1 fruit fly cellular context compared by ENCODE assay signal in the genomic region with DNA sequence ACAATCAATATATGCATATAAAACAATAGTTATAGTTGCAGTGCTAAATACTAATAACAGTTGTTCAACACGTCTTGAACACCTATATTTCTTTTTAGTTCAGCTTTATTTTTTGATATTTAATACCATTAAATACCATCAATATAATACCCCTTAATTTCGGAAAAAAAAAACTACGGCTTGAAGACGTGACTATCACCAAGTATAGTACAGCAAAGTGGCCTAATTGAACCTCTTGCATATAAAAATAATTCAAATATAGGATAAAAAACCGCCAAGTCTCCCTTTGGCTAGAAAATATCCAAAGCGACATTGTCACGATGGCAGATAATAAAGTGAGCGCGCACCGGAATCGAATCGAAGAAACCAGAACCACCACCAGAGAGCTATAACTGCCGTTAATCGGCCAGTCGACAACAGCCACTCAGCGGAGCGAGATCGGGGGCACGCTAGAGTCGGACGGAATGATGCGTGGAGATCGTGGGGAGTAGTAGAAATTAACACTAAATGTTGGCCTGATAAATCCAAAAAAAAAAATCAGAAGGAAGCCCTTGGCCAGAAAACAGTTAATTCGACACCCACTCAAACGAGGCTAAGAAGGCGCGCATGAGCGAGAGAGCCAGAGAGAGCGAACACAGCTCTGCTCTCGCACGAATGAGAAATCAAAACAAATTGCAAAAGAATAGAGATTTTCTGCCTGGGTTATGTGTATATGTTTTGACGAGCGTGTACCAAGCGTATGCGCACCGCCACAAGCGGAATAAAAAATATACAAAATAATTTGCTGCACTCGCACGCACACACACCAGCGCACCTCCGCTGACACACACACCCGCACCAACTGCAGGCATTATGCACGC.
TF ChIP-seq lines count a peak whose summit lies in the region.

No protein-coding gene starts in this region.

TF ChIP-seq in whole organism, embryonic, 481 proteins besides CTCF, POLR2A, EP300 and RAD21 (continued from another document and continues in another):
- TF ChIP-seq Hey (tag; optimal IDR thresholded peaks at IDR 0.05; lab: Kevin White, UChicago) (no peak), pita (GFP tag; optimal IDR thresholded peaks at IDR 0.05; lab: Kevin White, UChicago) (no peak), Jarid2 (GFP tag; optimal IDR thresholded peaks at IDR 0.05; lab: Kevin White, UChicago) (peak; percentile 85), amos (GFP tag; IDR thresholded peaks at IDR 0.05; lab: Robert Waterston, UW; ENCODE audit: partially characterized antibody) (peak; percentile 34; the same call in 1 of the 2 replicates), onecut (GFP tag; IDR thresholded peaks at IDR 0.05; lab: Robert Waterston, UW) (0 out of 2 replicates have a peak, but pooled peaks have one; percentile 9), Lpt (GFP tag; optimal IDR thresholded peaks at IDR 0.05; lab: Kevin White, UChicago) (no peak), CHES-1-like (GFP tag; optimal IDR thresholded peaks at IDR 0.05; lab: Kevin White, UChicago) (peak; percentile 56), knrl (GFP tag; IDR thresholded peaks at IDR 0.05; lab: Robert Waterston, UW; ENCODE audit: partially characterized antibody) (no peak; the same call in 2 of the 3 replicates), fd96Cb (tag; optimal IDR thresholded peaks at IDR 0.05; lab: Kevin White, UChicago) (no peak), CG10543 (GFP tag; optimal IDR thresholded peaks at IDR 0.05; lab: Kevin White, UChicago) (peak; percentile 59), HLH3B (GFP tag; IDR thresholded peaks at IDR 0.05; lab: Robert Waterston, UW) (no peak), CG14014 (GFP tag; IDR thresholded peaks at IDR 0.05; lab: Robert Waterston, UW) (peak; percentile 26; the same call in 1 of the 2 replicates), D19B (GFP tag; optimal IDR thresholded peaks at IDR 0.05; lab: Kevin White, UChicago) (peak; percentile 30), CG13287 (GFP tag; IDR thresholded peaks at IDR 0.05; lab: Robert Waterston, UW; ENCODE audit: partially characterized antibody) (peak; percentile 50), CG12744 (GFP tag; optimal IDR thresholded peaks at IDR 0.05; lab: Kevin White, UChicago) (no peak), pfk (GFP tag; optimal IDR thresholded peaks at IDR 0.05; lab: Kevin White, UChicago) (peak; percentile 45), sna (GFP tag; IDR thresholded peaks at IDR 0.05; lab: Robert Waterston, UW; ENCODE audit: partially characterized antibody) (peak; percentile 45), CG11504 (tag; optimal IDR thresholded peaks at IDR 0.05; lab: Kevin White, UChicago) (peak; percentile 61), sqz (GFP tag; optimal IDR thresholded peaks at IDR 0.05; lab: Kevin White, UChicago) (peak; percentile 84), en (GFP tag; optimal IDR thresholded peaks at IDR 0.05; lab: Kevin White, UChicago) (no peak), CG17328 (GFP tag; IDR thresholded peaks at IDR 0.05; lab: Robert Waterston, UW) (no peak), Pdp1 (GFP tag; optimal IDR thresholded peaks at IDR 0.05; lab: Kevin White, UChicago) (peak; percentile 4 to 65), ttk (GFP tag; IDR thresholded peaks at IDR 0.05; lab: Robert Waterston, UW) (no peak), bigmax (GFP tag; optimal IDR thresholded peaks at IDR 0.05; lab: Kevin White, UChicago) (peak; percentile 37), CG6813 (GFP tag; optimal IDR thresholded peaks at IDR 0.05; lab: Kevin White, UChicago) (peak; percentile 40), inv (GFP tag; IDR thresholded peaks at IDR 0.05; lab: Robert Waterston, UW; ENCODE audit: partially characterized antibody) (0 out of 2 replicates have a peak, but pooled peaks have one; percentile 27), CG2875 (GFP tag; optimal IDR thresholded peaks at IDR 0.05; lab: Kevin White, UChicago) (no peak), gro (GFP tag; optimal IDR thresholded peaks at IDR 0.05; lab: Kevin White, UChicago) (peak; percentile 28), CG17361 (GFP tag; IDR thresholded peaks at IDR 0.05; lab: Robert Waterston, UW) (peak; percentile 77; the same call in 2 of the 3 replicates), Sry-δ (GFP tag; optimal IDR thresholded peaks at IDR 0.05; lab: Kevin White, UChicago) (peak; percentile 18), lilli (GFP tag; optimal IDR thresholded peaks at IDR 0.05; lab: Kevin White, UChicago) (peak; percentile 23), vnd (GFP tag; IDR thresholded peaks at IDR 0.05; lab: Robert Waterston, UW; ENCODE audit: partially characterized antibody) (0 out of 3 replicates have a peak, but pooled peaks have one; percentile 31), Usf (GFP tag; optimal IDR thresholded peaks at IDR 0.05; lab: Kevin White, UChicago) (no peak), Max (GFP tag; optimal IDR thresholded peaks at IDR 0.05; lab: Kevin White, UChicago) (peak; percentile 44), dpn (GFP tag; optimal IDR thresholded peaks at IDR 0.05; lab: Kevin White, UChicago) (peak; percentile 30 to 46), ems (GFP tag; optimal IDR thresholded peaks at IDR 0.05; lab: Kevin White, UChicago) (peak; percentile 19), odd (GFP tag; optimal IDR thresholded peaks at IDR 0.05; lab: Kevin White, UChicago) (peak; percentile 40), CG7987 (GFP tag; optimal IDR thresholded peaks at IDR 0.05; lab: Kevin White, UChicago) (peak; percentile 57), Sox100B (GFP tag; optimal IDR thresholded peaks at IDR 0.05; lab: Kevin White, UChicago) (no peak), ranshi (GFP tag; IDR thresholded peaks at IDR 0.05; lab: Robert Waterston, UW) (peak; percentile 37; the same call in 1 of the 2 replicates), Dip3 (GFP tag; optimal IDR thresholded peaks at IDR 0.05; lab: Kevin White, UChicago) (peak; percentile 48), CG14710 (tag; optimal IDR thresholded peaks at IDR 0.05; lab: Kevin White, UChicago) (peak; percentile 56), CG9609 (GFP tag; optimal IDR thresholded peaks at IDR 0.05; lab: Kevin White, UChicago) (no peak), Sry-β (GFP tag; optimal IDR thresholded peaks at IDR 0.05; lab: Kevin White, UChicago) (peak; percentile 100), CG30431 (GFP tag; optimal IDR thresholded peaks at IDR 0.05; lab: Kevin White, UChicago) (peak; percentile 13), Rfx (GFP tag; IDR thresholded peaks at IDR 0.05; lab: Robert Waterston, UW) (peak; percentile 33; the same call in 1 of the 2 replicates), dmrt99B (tag; optimal IDR thresholded peaks at IDR 0.05; lab: Kevin White, UChicago) (peak; percentile 37), CG7839 (tag; optimal IDR thresholded peaks at IDR 0.05; lab: Kevin White, UChicago) (peak; percentile 50), MBD-R2 (GFP tag; IDR thresholded peaks at IDR 0.05; lab: Robert Waterston, UW) (0 out of 2 replicates have a peak, but pooled peaks have one; percentile 35), CG7556 (GFP tag; optimal IDR thresholded peaks at IDR 0.05; lab: Kevin White, UChicago) (peak; percentile 55), Hmx (GFP tag; optimal IDR thresholded peaks at IDR 0.05; lab: Kevin White, UChicago) (peak; percentile 2), CG34376 (GFP tag; optimal IDR thresholded peaks at IDR 0.05; lab: Kevin White, UChicago) (peak; percentile 39), Taf1 (GFP tag; IDR thresholded peaks at IDR 0.05; lab: Robert Waterston, UW) (no peak), CG15514 (GFP tag; optimal IDR thresholded peaks at IDR 0.05; lab: Kevin White, UChicago) (peak; percentile 75), Opbp (GFP tag; IDR thresholded peaks at IDR 0.05; lab: Robert Waterston, UW; ENCODE audit: partially characterized antibody) (peak; percentile 68; the same call in 2 of the 3 replicates), ase (GFP tag; IDR thresholded peaks at IDR 0.05; lab: Robert Waterston, UW) (no peak), CG34422 (GFP tag; IDR thresholded peaks at IDR 0.05; lab: Robert Waterston, UW) (peak; percentile 45; the same call in 1 of the 3 replicates), Hand (GFP tag; optimal IDR thresholded peaks at IDR 0.05; lab: Kevin White, UChicago) (peak; percentile 8), CG10979 (tag; optimal IDR thresholded peaks at IDR 0.05; lab: Kevin White, UChicago) (peak; percentile 2), crc (GFP tag; optimal IDR thresholded peaks at IDR 0.05; lab: Kevin White, UChicago) (no peak), CG18764 (GFP tag; optimal IDR thresholded peaks at IDR 0.05; lab: Kevin White, UChicago) (no peak), tgo (GFP tag; IDR thresholded peaks at IDR 0.05; lab: Robert Waterston, UW) (no peak; the same call in 2 of the 3 replicates), sens-2 (GFP tag; IDR thresholded peaks at IDR 0.05; lab: Robert Waterston, UW) (peak; percentile 35; the same call in 1 of the 2 replicates), BEAF-32 (GFP tag; optimal IDR thresholded peaks at IDR 0.05; lab: Kevin White, UChicago) (peak; percentile 44), CG17385 (GFP tag; optimal IDR thresholded peaks at IDR 0.05; lab: Kevin White, UChicago) (peak; percentile 19), CG3281 (GFP tag; optimal IDR thresholded peaks at IDR 0.05; lab: Kevin White, UChicago) (peak; percentile 68), phol (tag; optimal IDR thresholded peaks at IDR 0.05; lab: Kevin White, UChicago) (peak; percentile 50), ato (GFP tag; IDR thresholded peaks at IDR 0.05; lab: Robert Waterston, UW; ENCODE audit: partially characterized antibody) (0 out of 2 replicates have a peak, but pooled peaks have one; percentile 44), Scr (GFP tag; IDR thresholded peaks at IDR 0.05; lab: Robert Waterston, UW; ENCODE audit: partially characterized antibody) (peak; percentile 9; the same call in 1 of the 2 replicates), Tbp (GFP tag; optimal IDR thresholded peaks at IDR 0.05; lab: Kevin White, UChicago) (peak; percentile 83), CG30403 (GFP tag; optimal IDR thresholded peaks at IDR 0.05; lab: Kevin White, UChicago) (peak; percentile 51), Nf-YC (tag; optimal IDR thresholded peaks at IDR 0.05; lab: Kevin White, UChicago) (peak; percentile 55), CG9932 (GFP tag; IDR thresholded peaks at IDR 0.05; lab: Robert Waterston, UW) (peak; percentile 29), Eip74EF (GFP tag; optimal IDR thresholded peaks at IDR 0.05; lab: Kevin White, UChicago) (peak in 1 of 2 experiments; percentile 56), prd (optimal IDR thresholded peaks at IDR 0.05; lab: Kevin White, UChicago) (no peak), prd (GFP tag; IDR thresholded peaks at IDR 0.05; lab: Robert Waterston, UW) (peak; percentile 47; the same call in 2 of the 3 replicates), Ets65A (GFP tag; lab: Kevin White, UChicago) (peak; percentile 26), corto (GFP tag; optimal IDR thresholded peaks at IDR 0.05; lab: Kevin White, UChicago) (peak; percentile 6), CG2116 (GFP tag; optimal IDR thresholded peaks at IDR 0.05; lab: Kevin White, UChicago) (peak; percentile 46), CG1233 (GFP tag; optimal IDR thresholded peaks at IDR 0.05; lab: Kevin White, UChicago) (peak; percentile 7), vfl (GFP tag; optimal IDR thresholded peaks at IDR 0.05; lab: Kevin White, UChicago) (no peak), sr (GFP tag; IDR thresholded peaks at IDR 0.05; lab: Robert Waterston, UW) (peak; percentile 86), so (GFP tag; IDR thresholded peaks at IDR 0.05; lab: Robert Waterston, UW) (peak; percentile 57; the same call in 1 of the 3 replicates), sd (tag; optimal IDR thresholded peaks at IDR 0.05; lab: Kevin White, UChicago) (no peak), CG4854 (GFP tag; optimal IDR thresholded peaks at IDR 0.05; lab: Kevin White, UChicago) (peak; percentile 2), CG30020 (tag; optimal IDR thresholded peaks at IDR 0.05; lab: Kevin White, UChicago) (peak; percentile 19), kni (GFP tag; optimal IDR thresholded peaks at IDR 0.05; lab: Kevin White, UChicago) (peak; percentile 89), Bteb2 (GFP tag; optimal IDR thresholded peaks at IDR 0.05; lab: Kevin White, UChicago) (no peak), CG12391 (tag; optimal IDR thresholded peaks at IDR 0.05; lab: Kevin White, UChicago) (peak; percentile 57), HLHmδ (GFP tag; optimal IDR thresholded peaks at IDR 0.05; lab: Kevin White, UChicago) (peak; percentile 79), NK7.1 (GFP tag; optimal IDR thresholded peaks at IDR 0.05; lab: Kevin White, UChicago) (peak; percentile 37), dmrt11E (tag; optimal IDR thresholded peaks at IDR 0.05; lab: Kevin White, UChicago) (peak; percentile 44), Ada2b (GFP tag; IDR thresholded peaks at IDR 0.05; lab: Robert Waterston, UW) (no peak), ind (GFP tag; optimal IDR thresholded peaks at IDR 0.05; lab: Kevin White, UChicago) (no peak), Mrtf (GFP tag; IDR thresholded peaks at IDR 0.05; lab: Robert Waterston, UW) (no peak), CG12219 (GFP tag; optimal IDR thresholded peaks at IDR 0.05; lab: Kevin White, UChicago) (peak; percentile 20), CG13424 (tag; optimal IDR thresholded peaks at IDR 0.05; lab: Kevin White, UChicago) (peak; percentile 50), sob (GFP tag; IDR thresholded peaks at IDR 0.05; lab: Robert Waterston, UW) (peak; percentile 69), CG6175 (GFP tag; IDR thresholded peaks at IDR 0.05; lab: Robert Waterston, UW) (no peak), Fer1 (GFP tag; optimal IDR thresholded peaks at IDR 0.05; lab: Kevin White, UChicago) (peak; percentile 51), zen (tag; optimal IDR thresholded peaks at IDR 0.05; lab: Kevin White, UChicago) (peak; percentile 46), CG32772 (GFP tag; IDR thresholded peaks at IDR 0.05; lab: Robert Waterston, UW) (no peak), CG17829 (tag; optimal IDR thresholded peaks at IDR 0.05; lab: Kevin White, UChicago) (peak; percentile 27), scrt (GFP tag; optimal IDR thresholded peaks at IDR 0.05; lab: Kevin White, UChicago) (peak; percentile 37), otp (GFP tag; IDR thresholded peaks at IDR 0.05; lab: Robert Waterston, UW) (peak; percentile 53; the same call in 1 of the 3 replicates), twi (tag; optimal IDR thresholded peaks at IDR 0.05; lab: Kevin White, UChicago) (no peak), MTF-1 (GFP tag; optimal IDR thresholded peaks at IDR 0.05; lab: Kevin White, UChicago; ENCODE audit: borderline replicate concordance) (peak; percentile 56), zfh1 (GFP tag; IDR thresholded peaks at IDR 0.05; lab: Robert Waterston, UW) (0 out of 3 replicates have a peak, but pooled peaks have one; percentile 52), az2 (GFP tag; optimal IDR thresholded peaks at IDR 0.05; lab: Kevin White, UChicago) (peak; percentile 16), run (tag; optimal IDR thresholded peaks at IDR 0.05; lab: Kevin White, UChicago) (no peak), CG13894 (tag; optimal IDR thresholded peaks at IDR 0.05; lab: Kevin White, UChicago) (peak; percentile 78), pzg (GFP tag; optimal IDR thresholded peaks at IDR 0.05; lab: Kevin White, UChicago) (peak; percentile 12), schlank (tag; optimal IDR thresholded peaks at IDR 0.05; lab: Kevin White, UChicago) (no peak), CG34224 (GFP tag; IDR thresholded peaks at IDR 0.05; lab: Robert Waterston, UW; ENCODE audit: partially characterized antibody) (peak; percentile 69), CG9876 (GFP tag; optimal IDR thresholded peaks at IDR 0.05; lab: Kevin White, UChicago) (peak; percentile 15)
